Worm (Caenorhabditis elegans): ENCODE measurements around the gene W08G11.1.

DNA sequence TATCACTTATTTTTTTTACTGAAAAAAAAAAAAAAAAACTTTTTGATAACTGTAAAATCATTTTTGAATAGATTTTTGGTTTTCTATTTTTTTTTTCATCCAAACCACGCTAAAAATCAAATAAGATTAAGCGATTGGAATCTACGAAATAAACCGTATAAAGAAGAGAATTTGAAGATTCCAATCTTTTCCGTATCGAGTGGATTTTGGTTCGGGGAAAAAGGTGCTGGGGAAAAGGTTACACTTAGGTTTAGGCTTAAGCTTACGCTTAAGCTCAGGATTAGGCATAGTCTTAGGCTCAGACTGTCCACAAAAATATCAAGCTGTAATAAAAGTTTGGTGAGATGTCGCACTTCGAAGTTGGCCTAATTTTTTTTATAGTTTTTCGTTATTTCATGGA, 48.9 kb downstream of the W08G11.1 start, which contains the start of gene F13A7.12:
- no peak for TF ChIP-seq ztf-11 (tag; optimal IDR thresholded peaks at IDR 0.05)
- no peak for TF ChIP-seq R02D3.7 (tag; optimal IDR thresholded peaks at IDR 0.05)
- TF ChIP-seq lsy-2 (tag; optimal IDR thresholded peaks at IDR 0.05): no peak
- TF ChIP-seq nhr-25 (tag; optimal IDR thresholded peaks at IDR 0.05): no peak
- no peak for TF ChIP-seq elt-3 (tag; optimal IDR thresholded peaks at IDR 0.05)
- TF ChIP-seq nhr-11 (tag; optimal IDR thresholded peaks at IDR 0.05): no peak
- TF ChIP-seq lin-39 (tag; optimal IDR thresholded peaks at IDR 0.05): no peak

Measured in whole organism, L2 larva.